Worm (Caenorhabditis elegans): ENCODE data around the gene M117.6.

ce11 chrIV:11785064-11785840, 42.7 kb downstream of the M117.6 start:
- TF ChIP-seq zip-5 (tag; optimal IDR thresholded peaks at IDR 0.05) (no peak), hlh-13 (GFP tag; optimal IDR thresholded peaks at IDR 0.05) (no peak), nhr-11 (tag; optimal IDR thresholded peaks at IDR 0.05) (no peak), mec-3 (tag; optimal IDR thresholded peaks at IDR 0.05; ENCODE audit: borderline replicate concordance) (no peak), ama-1 (optimal IDR thresholded peaks at IDR 0.05) (no peak), ceh-2 (tag; optimal IDR thresholded peaks at IDR 0.05) (no peak), ceh-48 (tag; optimal IDR thresholded peaks at IDR 0.05) (no peak), che-1 (tag; optimal IDR thresholded peaks at IDR 0.05) (no peak)

Measured in whole organism, late embryonic.